Worm (Caenorhabditis elegans) whole organism, early embryonic: ENCODE data around the gene vha-8.

Experiments
- F13C5.2 ChIP-seq: sonication (generic microtip); optimal IDR thresholded peaks from 2 replicates; lab custom pipeline; 2017; ENCODE audit warnings: mild to moderate bottlenecking, missing genetic modification characterization, inconsistent platforms, missing compliant biosample characterization
- ama-1 ChIP-seq: fragments of 150-350 bp; optimal IDR thresholded peaks from 2 replicates; lab custom pipeline; 2014
- ceh-36 ChIP-seq: sonication (generic microtip); optimal IDR thresholded peaks from 2 replicates; lab custom pipeline; 2016; ENCODE audit warnings: missing genetic modification characterization, inconsistent platforms, missing compliant biosample characterization
- flt-1 ChIP-seq: fragments of 200-800 bp; sonication (Bioruptor generic); IDR thresholded peaks from 2 replicates; pipeline ENCODE4 v1.3.6; 2022; ENCODE audit warnings: missing genetic modification characterization, missing compliant biosample characterization
- hmbx-1 ChIP-seq: sonication (generic microtip); optimal IDR thresholded peaks from 2 replicates; lab custom pipeline; 2016; ENCODE audit warnings: mild to moderate bottlenecking, missing genetic modification characterization, missing compliant biosample characterization
- hmg-4 ChIP-seq: fragments of 200-800 bp; sonication (Bioruptor generic); optimal IDR thresholded peaks from 2 replicates; lab custom pipeline; 2018; ENCODE audit warnings: mild to moderate bottlenecking, missing genetic modification characterization, missing compliant biosample characterization
- hnd-1 ChIP-seq: sonication (generic microtip); optimal IDR thresholded peaks from 2 replicates; lab custom pipeline; 2016; ENCODE audit warnings: missing genetic modification characterization, missing compliant biosample characterization
- scrt-1 ChIP-seq: fragments of 200-800 bp; sonication (Bioruptor generic); IDR thresholded peaks from 2 replicates; pipeline ENCODE4 v1.3.6; 2022; ENCODE audit warnings: missing genetic modification characterization, missing compliant biosample characterization
- sea-1 ChIP-seq: fragments of 200-800 bp; sonication (Bioruptor generic); conservative IDR thresholded peaks from 2 replicates; pipeline ENCODE4 v1.3.6; 2022; ENCODE audit warnings: missing genetic modification characterization, missing compliant biosample characterization

ce11 chrIV:6806475-6807063 is 15.7 kb downstream of the vha-8 start, which contains the start of gene C17H12.10:
- TF ChIP-seq sea-1 (GFP tag; lab: Robert Waterston, UW), result no peak
- TF ChIP-seq ama-1 (lab: Kevin White, UChicago), result no peak
- no peak for TF ChIP-seq flt-1
- TF ChIP-seq hmbx-1 (tag; lab: Kevin White, UChicago), result no peak
- no peak for TF ChIP-seq F13C5.2 (tag; lab: Kevin White, UChicago)
- no peak for TF ChIP-seq scrt-1 (GFP tag; lab: Robert Waterston, UW)
- no peak for TF ChIP-seq hmg-4 (GFP tag; lab: Kevin White, UChicago)
- no peak for TF ChIP-seq hnd-1 (tag; lab: Kevin White, UChicago)
- no peak for TF ChIP-seq ceh-36 (tag; lab: Kevin White, UChicago)
